Worm (Caenorhabditis elegans) whole organism, L4 larva: ENCODE data around the gene Y70G10A.4.

Experiments used
- F44E2.7 ChIP-seq: fragments of 200-800 bp; sonication (Bioruptor generic); IDR thresholded peaks from 2 replicates; pipeline ENCODE4 v2.1.2; 2022; ENCODE audit warnings: missing genetic modification characterization, missing compliant biosample characterization
- ceh-28 ChIP-seq: fragments of 150-350 bp; optimal IDR thresholded peaks from 2 replicates; lab custom pipeline; 2014; ENCODE audit warnings: missing biosample characterization, missing genetic modification reagents, missing genetic modification characterization
- egl-27 ChIP-seq: sonication (generic microtip); optimal IDR thresholded peaks from 3 replicates; lab custom pipeline; 2017; ENCODE audit warnings: missing biosample characterization, missing genetic modification reagents, missing genetic modification characterization
- fos-1 ChIP-seq: fragments of 150-350 bp; optimal IDR thresholded peaks from 2 replicates; lab custom pipeline; 2014; ENCODE audit warnings: missing biosample characterization, missing genetic modification characterization
- nhr-76 ChIP-seq: fragments of 150-350 bp; optimal IDR thresholded peaks from 2 replicates; lab custom pipeline; 2014; ENCODE audit warnings: missing biosample characterization, missing genetic modification characterization
- unc-62 ChIP-seq, 3 experiments: fragments of 150-350 bp in 1 of 3; sonication (generic microtip); optimal IDR thresholded peaks in 2 of 3; peaks in 1 of 3; 1 replicate in 1 of 3; 2 replicates in 2 of 3; lab custom pipeline; 2014 to 2017; ENCODE audit warnings: missing biosample characterization in 3 of 3, missing genetic modification characterization in 3 of 3, missing genetic modification reagents in 3 of 3, missing genotype in 1 of 3

- TF ChIP-seq nhr-76 (tag; lab: Kevin White, UChicago), result no peak
- TF ChIP-seq fos-1 (tag; lab: Kevin White, UChicago), result no peak
- no peak for TF ChIP-seq F44E2.7 (GFP tag; lab: Robert Waterston, UW)
- no peak for TF ChIP-seq egl-27 (tag; lab: Kevin White, UChicago)
- no peak for TF ChIP-seq unc-62 (GFP tag; optimal IDR thresholded peaks at IDR 0.05 in 1 of 2; lab: Kevin White, UChicago)
- no peak for TF ChIP-seq unc-62 (tag; optimal IDR thresholded peaks at IDR 0.05; lab: Kevin White, UChicago)
- no peak for TF ChIP-seq ceh-28
Measured at ce11 chrIII:10238448-10239154, 16.6 kb downstream of the Y70G10A.4 start, which contains the start of gene Y70G10A.3.
